Fruit fly (Drosophila melanogaster) whole organism, embryonic: ENCODE results near the gene CG43880.
A peak's percentile ranks its signal among the peaks of the same experiment; 100 is the strongest.

Experiments used
- Asciz ChIP-seq: fragments of 200-800 bp; sonication (Bioruptor generic); optimal IDR thresholded peaks from 2 replicates; lab custom pipeline; 2017; ENCODE audit warnings: missing biosample characterization, mild to moderate bottlenecking, missing genetic modification characterization, missing genetic modification reagents
- Bgb ChIP-seq: fragments of 200-800 bp; sonication (Bioruptor generic); IDR thresholded peaks from 2 replicates; pipeline ENCODE4 v1.3.6; 2022; ENCODE audit warnings: missing biosample characterization, missing genetic modification characterization; ENCODE audit not compliant: partially characterized antibody
- Blimp-1 ChIP-seq: fragments of 200-800 bp; sonication (Bioruptor generic); optimal IDR thresholded peaks from 3 replicates; lab custom pipeline; 2018; ENCODE audit warnings: missing biosample characterization, missing genetic modification characterization, mild to moderate bottlenecking, moderate library complexity, missing genetic modification reagents
- CG10979 ChIP-seq: fragments of 200-800 bp; sonication (Bioruptor generic); optimal IDR thresholded peaks from 2 replicates; lab custom pipeline; 2018; ENCODE audit warnings: missing biosample characterization, mild to moderate bottlenecking, missing genetic modification characterization, moderate library complexity
- CG1233 ChIP-seq: fragments of 200-800 bp; sonication (Bioruptor generic); optimal IDR thresholded peaks from 4 replicates; lab custom pipeline; 2018; ENCODE audit warnings: missing biosample characterization, mild to moderate bottlenecking, missing genetic modification characterization
- CG12391 ChIP-seq: fragments of 200-800 bp; sonication (Bioruptor generic); optimal IDR thresholded peaks from 3 replicates; lab custom pipeline; 2018; ENCODE audit warnings: missing biosample characterization, mild to moderate bottlenecking, missing genetic modification characterization, moderate library complexity
- CG14710 ChIP-seq: fragments of 200-800 bp; sonication (Bioruptor generic); optimal IDR thresholded peaks from 3 replicates; lab custom pipeline; 2019; ENCODE audit warnings: missing biosample characterization, mild to moderate bottlenecking, missing genetic modification characterization, moderate library complexity
- CG15696 ChIP-seq: fragments of 200-800 bp; sonication (Bioruptor generic); optimal IDR thresholded peaks from 2 replicates; lab custom pipeline; 2019; ENCODE audit warnings: missing biosample characterization, mild to moderate bottlenecking, missing genetic modification characterization, moderate library complexity
- CG16815 ChIP-seq: fragments of 200-800 bp; sonication (Bioruptor generic); optimal IDR thresholded peaks from 3 replicates; lab custom pipeline; 2017; ENCODE audit warnings: missing biosample characterization, mild to moderate bottlenecking, missing genetic modification characterization
- CG17361 ChIP-seq: fragments of 200-800 bp; sonication (Bioruptor generic); IDR thresholded peaks from 3 replicates; pipeline ENCODE4 v1.3.6; 2022; ENCODE audit warnings: missing biosample characterization, missing genetic modification characterization
- CG17385 ChIP-seq: fragments of 200-800 bp; sonication (Bioruptor generic); optimal IDR thresholded peaks from 3 replicates; lab custom pipeline; 2018; ENCODE audit warnings: missing biosample characterization, mild to moderate bottlenecking, missing genetic modification characterization
- CG18262 ChIP-seq: fragments of 200-800 bp; optimal IDR thresholded peaks from 3 replicates; lab custom pipeline; 2019; ENCODE audit warnings: missing biosample characterization, mild to moderate bottlenecking, missing genetic modification characterization, moderate library complexity
- CG2199 ChIP-seq: fragments of 200-800 bp; sonication (Bioruptor generic); IDR thresholded peaks from 3 replicates; pipeline ENCODE4 v1.3.6; 2022; ENCODE audit warnings: missing biosample characterization, missing genetic modification characterization
- CG2678 ChIP-seq: fragments of 200-800 bp; sonication (Bioruptor generic); optimal IDR thresholded peaks from 3 replicates; lab custom pipeline; 2019; ENCODE audit warnings: missing biosample characterization, mild to moderate bottlenecking, missing genetic modification characterization, moderate library complexity
- CG4360 ChIP-seq: fragments of 200-800 bp; sonication (Bioruptor generic); IDR thresholded peaks from 2 replicates; pipeline ENCODE4 v1.3.6; 2022; ENCODE audit warnings: missing biosample characterization, missing genetic modification characterization
- CG4404 ChIP-seq: fragments of 200-800 bp; sonication (Bioruptor generic); IDR thresholded peaks from 2 replicates; pipeline ENCODE4 v1.3.6; 2022; ENCODE audit warnings: missing biosample characterization, missing genetic modification characterization
- CG4707 ChIP-seq: fragments of 200-800 bp; sonication (Bioruptor generic); optimal IDR thresholded peaks from 2 replicates; lab custom pipeline; 2018; ENCODE audit warnings: missing biosample characterization, mild to moderate bottlenecking, missing genetic modification characterization, moderate library complexity
- CG4820 ChIP-seq: fragments of 200-800 bp; sonication (Bioruptor generic); optimal IDR thresholded peaks from 3 replicates; lab custom pipeline; 2016; ENCODE audit warnings: missing biosample characterization, missing genetic modification characterization
- CG7357 ChIP-seq: fragments of 200-800 bp; sonication (Bioruptor generic); IDR thresholded peaks from 3 replicates; pipeline ENCODE4 v1.3.6; 2022; ENCODE audit warnings: missing biosample characterization, missing genetic modification characterization
- CG7745 ChIP-seq: fragments of 200-800 bp; sonication (Bioruptor generic); optimal IDR thresholded peaks from 2 replicates; lab custom pipeline; 2018; ENCODE audit warnings: missing biosample characterization, mild to moderate bottlenecking, missing genetic modification characterization, moderate library complexity
- CG8388 ChIP-seq: fragments of 200-800 bp; sonication (Bioruptor generic); optimal IDR thresholded peaks from 2 replicates; lab custom pipeline; 2019; ENCODE audit warnings: missing biosample characterization, mild to moderate bottlenecking, missing genetic modification characterization, moderate library complexity
- CG8924 ChIP-seq: fragments of 200-800 bp; optimal IDR thresholded peaks from 3 replicates; lab custom pipeline; 2019; ENCODE audit warnings: missing biosample characterization, mild to moderate bottlenecking, missing genetic modification characterization, moderate library complexity
- CG9727 ChIP-seq: fragments of 200-800 bp; sonication (Bioruptor generic); optimal IDR thresholded peaks from 3 replicates; lab custom pipeline; 2017; ENCODE audit warnings: missing biosample characterization, mild to moderate bottlenecking, missing genetic modification characterization
- D19A ChIP-seq: fragments of 200-800 bp; optimal IDR thresholded peaks from 3 replicates; lab custom pipeline; 2019; ENCODE audit warnings: missing biosample characterization, mild to moderate bottlenecking, missing genetic modification characterization, moderate library complexity
- Ets97D ChIP-seq: fragments of 200-800 bp; sonication (Bioruptor generic); optimal IDR thresholded peaks from 3 replicates; lab custom pipeline; 2016; ENCODE audit warnings: missing biosample characterization, missing genetic modification characterization
- Hr3 ChIP-seq: fragments of 200-800 bp; sonication (Bioruptor generic); optimal IDR thresholded peaks from 3 replicates; lab custom pipeline; 2016; ENCODE audit warnings: missing biosample characterization, missing genetic modification characterization
- MBD-R2 ChIP-seq: fragments of 200-800 bp; sonication (Bioruptor generic); IDR thresholded peaks from 2 replicates; pipeline ENCODE4 v1.3.6; 2022; ENCODE audit warnings: missing biosample characterization, missing genetic modification characterization
- Med ChIP-seq: fragments of 200-800 bp; sonication (Bioruptor generic); peaks from one replicate; lab custom pipeline; 2016; ENCODE audit warnings: missing biosample characterization, missing genetic modification characterization, mild to moderate bottlenecking, inconsistent platforms, moderate library complexity
- Oli ChIP-seq: fragments of 200-800 bp; sonication (Bioruptor generic); optimal IDR thresholded peaks from 2 replicates; lab custom pipeline; 2018; ENCODE audit warnings: missing biosample characterization, mild to moderate bottlenecking, missing genetic modification characterization, moderate library complexity
- PHDP ChIP-seq: fragments of 200-800 bp; sonication (Bioruptor generic); optimal IDR thresholded peaks from 3 replicates; lab custom pipeline; 2018; ENCODE audit warnings: missing biosample characterization, mild to moderate bottlenecking, missing genetic modification characterization, moderate library complexity
- Sox100B ChIP-seq: fragments of 200-800 bp; sonication (Bioruptor generic); optimal IDR thresholded peaks from 3 replicates; lab custom pipeline; 2018; ENCODE audit warnings: missing biosample characterization, mild to moderate bottlenecking, missing genetic modification characterization
- Ssrp ChIP-seq: fragments of 200-800 bp; sonication (Bioruptor generic); optimal IDR thresholded peaks from 2 replicates; lab custom pipeline; 2018; ENCODE audit warnings: missing biosample characterization, mild to moderate bottlenecking, missing genetic modification characterization, moderate library complexity
- Xrp1 ChIP-seq: fragments of 200-800 bp; sonication (Bioruptor generic); IDR thresholded peaks from 2 replicates; pipeline ENCODE4 v1.3.6; 2022; ENCODE audit warnings: missing biosample characterization, missing genetic modification characterization
- bcd ChIP-seq: fragments of 200-800 bp; sonication (Bioruptor generic); optimal IDR thresholded peaks from 2 replicates; lab custom pipeline; 2017; ENCODE audit warnings: missing biosample characterization, mild to moderate bottlenecking, missing genetic modification characterization
- bsh ChIP-seq, 2 experiments: fragments of 200-800 bp; sonication (Bioruptor generic); optimal IDR thresholded peaks; 2 replicates each; lab custom pipeline; 2017 to 2018; ENCODE audit warnings: mild to moderate bottlenecking in 2 of 2, missing biosample characterization in 2 of 2, missing genetic modification characterization in 2 of 2, moderate library complexity in 1 of 2
- crol ChIP-seq: fragments of 200-800 bp; sonication (Bioruptor generic); IDR thresholded peaks from 2 replicates; pipeline ENCODE4 v1.3.6; 2022; ENCODE audit warnings: missing biosample characterization, missing genetic modification characterization
- dmrt11E ChIP-seq: fragments of 200-800 bp; sonication (Bioruptor generic); optimal IDR thresholded peaks from 3 replicates; lab custom pipeline; 2018; ENCODE audit warnings: missing biosample characterization, mild to moderate bottlenecking, missing genetic modification characterization, moderate library complexity
- dmrt99B ChIP-seq: fragments of 200-800 bp; sonication (Bioruptor generic); optimal IDR thresholded peaks from 2 replicates; lab custom pipeline; 2018; ENCODE audit warnings: missing biosample characterization, mild to moderate bottlenecking, missing genetic modification characterization, moderate library complexity
- dysf ChIP-seq: fragments of 200-800 bp; sonication (Bioruptor generic); IDR thresholded peaks from 3 replicates; pipeline ENCODE4 v1.3.6; 2022; ENCODE audit warnings: missing biosample characterization, missing genetic modification characterization
- fd96Cb ChIP-seq: fragments of 200-800 bp; sonication (Bioruptor generic); optimal IDR thresholded peaks from 2 replicates; lab custom pipeline; 2018; ENCODE audit warnings: missing biosample characterization, mild to moderate bottlenecking, missing genetic modification characterization, moderate library complexity
- grau ChIP-seq: fragments of 200-800 bp; optimal IDR thresholded peaks from 3 replicates; lab custom pipeline; 2019; ENCODE audit warnings: missing biosample characterization, mild to moderate bottlenecking, missing genetic modification characterization, moderate library complexity
- ind ChIP-seq: fragments of 200-800 bp; sonication (Bioruptor generic); optimal IDR thresholded peaks from 3 replicates; lab custom pipeline; 2016; ENCODE audit warnings: missing biosample characterization, missing genetic modification characterization
- lmd ChIP-seq: fragments of 200-800 bp; sonication (Bioruptor generic); IDR thresholded peaks from 2 replicates; pipeline ENCODE4 v1.3.6; 2022; ENCODE audit warnings: missing biosample characterization, missing genetic modification characterization
- lola ChIP-seq, 3 experiments: fragments of >200 bp in 2 of 3; fragments of 200-800 bp in 1 of 3; sonication (Bioruptor generic) in 1 of 3; optimal IDR thresholded peaks; 2 replicates each; lab custom pipeline; 2017 to 2019; ENCODE audit warnings: missing biosample characterization in 3 of 3, missing genetic modification characterization in 3 of 3, mild to moderate bottlenecking in 1 of 3, moderate library complexity in 1 of 3
- maf-S ChIP-seq: fragments of 200-800 bp; sonication (Bioruptor generic); optimal IDR thresholded peaks from 2 replicates; lab custom pipeline; 2016; ENCODE audit warnings: missing biosample characterization, missing genetic modification characterization
- nmo ChIP-seq: fragments of 200-800 bp; sonication (Bioruptor generic); optimal IDR thresholded peaks from 2 replicates; lab custom pipeline; 2018; ENCODE audit warnings: missing biosample characterization, mild to moderate bottlenecking, missing genetic modification characterization, moderate library complexity
- ranshi ChIP-seq: fragments of 200-800 bp; sonication (Bioruptor generic); IDR thresholded peaks from 2 replicates; pipeline ENCODE4 v1.3.6; 2022; ENCODE audit warnings: missing biosample characterization, missing genetic modification characterization
- sens ChIP-seq: fragments of 200-800 bp; sonication (Bioruptor generic); peaks from one replicate; lab custom pipeline; 2016; ENCODE audit warnings: missing biosample characterization, missing genetic modification characterization
- tin ChIP-seq: fragments of 200-800 bp; sonication (Bioruptor generic); optimal IDR thresholded peaks from 3 replicates; lab custom pipeline; 2016; ENCODE audit warnings: missing biosample characterization, missing genetic modification characterization
- trem ChIP-seq: fragments of 200-800 bp; optimal IDR thresholded peaks from 3 replicates; lab custom pipeline; 2019; ENCODE audit warnings: missing biosample characterization, mild to moderate bottlenecking, missing genetic modification characterization, moderate library complexity

CG43880 gene

DNA sequence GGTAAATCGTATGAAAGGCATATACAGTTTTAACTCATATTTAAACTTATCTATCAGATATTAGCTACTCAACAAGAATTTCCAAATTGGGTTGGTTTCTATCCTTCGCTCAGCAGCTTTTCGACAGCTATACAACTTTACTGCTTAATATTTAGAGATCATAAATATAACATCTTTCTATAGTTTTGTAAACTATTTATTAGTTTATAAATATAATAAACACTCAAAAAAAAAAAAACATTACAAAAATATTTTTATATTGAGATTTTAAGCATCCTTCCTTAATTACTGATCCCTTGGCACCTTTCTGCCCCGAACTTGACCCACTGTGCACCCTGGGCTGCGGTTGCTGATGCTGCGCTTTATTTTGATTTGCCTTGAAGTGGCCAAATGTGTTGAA lies 6.9 kb upstream of the CG43880 start:
- TF ChIP-seq CG9727 (GFP tag; lab: Kevin White, UChicago) (peak; percentile 63), Blimp-1 (GFP tag; lab: Kevin White, UChicago) (peak; percentile 5), crol (no peak), CG4820 (GFP tag; lab: Kevin White, UChicago) (peak; percentile 29), bsh (GFP tag; optimal IDR thresholded peaks at IDR 0.05; lab: Kevin White, UChicago) (peak in 1 of 2 experiments; percentile 37), CG10979 (tag; lab: Kevin White, UChicago) (peak; percentile 69), Oli (tag; lab: Kevin White, UChicago) (peak; percentile 44), dmrt99B (tag; lab: Kevin White, UChicago) (peak; percentile 42), CG2199 (GFP tag; lab: Robert Waterston, UW) (no peak), grau (tag; lab: Kevin White, UChicago) (peak; percentile 4), ind (GFP tag; lab: Kevin White, UChicago) (peak; percentile 24), maf-S (GFP tag; lab: Kevin White, UChicago) (no peak), Ssrp (tag; lab: Kevin White, UChicago) (peak; percentile 41), CG7745 (tag; lab: Kevin White, UChicago) (no peak), Xrp1 (GFP tag; lab: Robert Waterston, UW) (peak; percentile 46; the same call in 1 of the 2 replicates), dmrt11E (tag; lab: Kevin White, UChicago) (peak; percentile 69), CG1233 (GFP tag; lab: Kevin White, UChicago) (peak; percentile 23), nmo (GFP tag; lab: Kevin White, UChicago) (peak; percentile 64), ranshi (GFP tag; lab: Robert Waterston, UW) (no peak), CG8924 (peak; percentile 12), Ets97D (GFP tag; lab: Kevin White, UChicago) (no peak), CG4707 (GFP tag; lab: Kevin White, UChicago) (peak; percentile 54), CG2678 (tag; lab: Kevin White, UChicago) (peak; percentile 50), CG8388 (GFP tag; lab: Kevin White, UChicago) (peak; percentile 4), CG12391 (tag; lab: Kevin White, UChicago) (peak; percentile 36), CG7357 (no peak), CG17361 (GFP tag; lab: Robert Waterston, UW) (peak; percentile 81), Sox100B (peak; percentile 60), fd96Cb (peak; percentile 52), CG4404 (peak; percentile 15; the same call in 1 of the 2 replicates), lmd (GFP tag; lab: Robert Waterston, UW) (peak; percentile 7; the same call in 1 of the 2 replicates), dysf (GFP tag; lab: Robert Waterston, UW) (no peak), lola (GFP tag; optimal IDR thresholded peaks at IDR 0.05; lab: Kevin White, UChicago) (peak in 1 of 3 experiments; percentile 65), CG14710 (tag; lab: Kevin White, UChicago) (peak; percentile 52), CG18262 (peak; percentile 76), Hr3 (peak; percentile 6), Asciz (GFP tag; lab: Kevin White, UChicago) (peak; percentile 21), D19A (peak; percentile 47), trem (tag; lab: Kevin White, UChicago) (peak; percentile 0), MBD-R2 (no peak), CG15696 (tag; lab: Kevin White, UChicago) (peak; percentile 27), CG17385 (GFP tag; lab: Kevin White, UChicago) (peak; percentile 11), bcd (GFP tag; lab: Kevin White, UChicago) (peak; percentile 3), tin (GFP tag; lab: Kevin White, UChicago) (peak; percentile 39), CG16815 (GFP tag; lab: Kevin White, UChicago) (peak; percentile 73), PHDP (peak; percentile 7), Bgb (no peak), Med (GFP tag; lab: Kevin White, UChicago) (peak; percentile 51), sens (GFP tag; lab: Kevin White, UChicago) (peak; percentile 84), CG4360 (no peak)
